Fruit fly (Drosophila melanogaster) whole organism, prepupa: ENCODE measurements around the gene gdl-ORF39.

Source experiments
- CG10631 ChIP-seq: fragments of 200-800 bp; sonication (Bioruptor generic); optimal IDR thresholded peaks from 2 replicates; lab custom pipeline; 2016; ENCODE audit warnings: missing biosample characterization, missing genetic modification characterization
- CG11294 ChIP-seq: fragments of 200-800 bp; sonication (Bioruptor generic); IDR thresholded peaks from 2 replicates; pipeline ENCODE4 v1.3.6; 2022; ENCODE audit warnings: missing biosample characterization, missing genetic modification characterization
- CG11762 ChIP-seq: fragments of 200-800 bp; sonication (Bioruptor generic); optimal IDR thresholded peaks from 3 replicates; lab custom pipeline; 2016; ENCODE audit warnings: missing biosample characterization, missing genetic modification characterization; ENCODE audit not compliant: insufficient read depth
- CG15336 ChIP-seq: fragments of 200-800 bp; sonication (Bioruptor generic); IDR thresholded peaks from 2 replicates; pipeline ENCODE4 v1.3.6; 2022; ENCODE audit warnings: missing biosample characterization, missing genetic modification characterization
- CG3032 ChIP-seq: fragments of 200-800 bp; optimal IDR thresholded peaks from 2 replicates; lab custom pipeline; 2019; ENCODE audit warnings: missing biosample characterization, mild to moderate bottlenecking, missing genetic modification characterization, moderate library complexity
- CG31627 ChIP-seq: fragments of 200-800 bp; sonication (Bioruptor generic); optimal IDR thresholded peaks from 3 replicates; lab custom pipeline; 2016; ENCODE audit warnings: missing biosample characterization, missing genetic modification characterization
- CG34406 ChIP-seq: fragments of 200-800 bp; sonication (Bioruptor generic); optimal IDR thresholded peaks from 3 replicates; lab custom pipeline; 2016; ENCODE audit warnings: missing biosample characterization, missing genetic modification characterization
- CG3919 ChIP-seq: fragments of 200-800 bp; sonication (Bioruptor generic); optimal IDR thresholded peaks from 3 replicates; lab custom pipeline; 2016; ENCODE audit warnings: missing biosample characterization, missing genetic modification characterization
- CG6808 ChIP-seq: fragments of 200-800 bp; sonication (Bioruptor generic); optimal IDR thresholded peaks from 3 replicates; lab custom pipeline; 2017; ENCODE audit warnings: missing biosample characterization, missing genetic modification characterization, mild to moderate bottlenecking, moderate library complexity, missing genetic modification reagents
- CG8119 ChIP-seq: fragments of 200-800 bp; sonication (Bioruptor generic); IDR thresholded peaks from 3 replicates; pipeline ENCODE4 v1.3.6; 2022; ENCODE audit warnings: missing biosample characterization, missing genetic modification characterization
- CG9139 ChIP-seq: fragments of 200-800 bp; sonication (Bioruptor generic); optimal IDR thresholded peaks from 3 replicates; lab custom pipeline; 2017; ENCODE audit warnings: missing biosample characterization, mild to moderate bottlenecking, missing genetic modification characterization
- Eip93F ChIP-seq: fragments of 200-800 bp; sonication (Bioruptor generic); optimal IDR thresholded peaks from 2 replicates; lab custom pipeline; 2016; ENCODE audit warnings: missing biosample characterization, mild to moderate bottlenecking, missing genetic modification characterization
- Ets21C ChIP-seq: fragments of 200-800 bp; sonication (Bioruptor generic); optimal IDR thresholded peaks from 3 replicates; lab custom pipeline; 2016; ENCODE audit warnings: missing biosample characterization, missing genetic modification characterization
- Gug ChIP-seq: fragments of 200-800 bp; sonication (Bioruptor generic); IDR thresholded peaks from 2 replicates; pipeline ENCODE4 v1.3.6; 2022; ENCODE audit warnings: missing biosample characterization, missing genetic modification characterization
- Hr38 ChIP-seq: sonication (Bioruptor generic); optimal IDR thresholded peaks from 2 replicates; lab custom pipeline; 2016; ENCODE audit warnings: missing biosample characterization, missing genetic modification characterization
- Hr4 ChIP-seq: fragments of 200-800 bp; sonication (Bioruptor generic); optimal IDR thresholded peaks from 3 replicates; lab custom pipeline; 2016; ENCODE audit warnings: missing biosample characterization, missing genetic modification characterization
- Lpt ChIP-seq: fragments of 200-800 bp; sonication (Bioruptor generic); optimal IDR thresholded peaks from 3 replicates; lab custom pipeline; 2016; ENCODE audit warnings: missing biosample characterization, missing genetic modification characterization
- Met ChIP-seq: fragments of 200-800 bp; sonication (Bioruptor generic); optimal IDR thresholded peaks from 3 replicates; lab custom pipeline; 2016; ENCODE audit warnings: missing biosample characterization, missing genetic modification characterization
- OdsH ChIP-seq: fragments of 200-800 bp; sonication (Bioruptor generic); optimal IDR thresholded peaks from 3 replicates; lab custom pipeline; 2016; ENCODE audit warnings: missing biosample characterization, missing genetic modification characterization
- Smox ChIP-seq: fragments of 200-800 bp; sonication (Bioruptor generic); optimal IDR thresholded peaks from 3 replicates; lab custom pipeline; 2016; ENCODE audit warnings: missing biosample characterization, missing genetic modification characterization
- Sox102F ChIP-seq: fragments of 200-800 bp; sonication (Bioruptor generic); optimal IDR thresholded peaks from 2 replicates; lab custom pipeline; 2016; ENCODE audit warnings: missing biosample characterization, mild to moderate bottlenecking, missing genetic modification characterization
- Sox15 ChIP-seq: fragments of 200-800 bp; sonication (Bioruptor generic); optimal IDR thresholded peaks from 3 replicates; lab custom pipeline; 2016; ENCODE audit warnings: missing biosample characterization, missing genetic modification characterization
- achi ChIP-seq: fragments of 200-800 bp; sonication (Bioruptor generic); optimal IDR thresholded peaks from 3 replicates; lab custom pipeline; 2016; ENCODE audit warnings: missing biosample characterization, missing genetic modification characterization
- acj6 ChIP-seq: fragments of 200-800 bp; sonication (Bioruptor generic); optimal IDR thresholded peaks from 3 replicates; lab custom pipeline; 2016; ENCODE audit warnings: missing biosample characterization, missing genetic modification characterization
- eg ChIP-seq: fragments of 200-800 bp; sonication (Bioruptor generic); IDR thresholded peaks from 3 replicates; pipeline ENCODE4 v1.3.6; 2022; ENCODE audit warnings: missing biosample characterization, missing genetic modification characterization
- esn ChIP-seq: fragments of 200-800 bp; sonication (Bioruptor generic); optimal IDR thresholded peaks from 2 replicates; lab custom pipeline; 2016; ENCODE audit warnings: missing biosample characterization, mild to moderate bottlenecking, missing genetic modification characterization, moderate library complexity
- fd59A ChIP-seq: fragments of 200-800 bp; sonication (Bioruptor generic); optimal IDR thresholded peaks from 2 replicates; lab custom pipeline; 2017; ENCODE audit warnings: missing biosample characterization, mild to moderate bottlenecking, missing genetic modification characterization, missing genetic modification reagents
- fkh ChIP-seq: fragments of 200-800 bp; sonication (Bioruptor generic); optimal IDR thresholded peaks from 3 replicates; lab custom pipeline; 2017; ENCODE audit warnings: missing biosample characterization, mild to moderate bottlenecking, missing genetic modification characterization, moderate library complexity
- lz ChIP-seq: fragments of 200-800 bp; sonication (Bioruptor generic); optimal IDR thresholded peaks from 3 replicates; lab custom pipeline; 2016; ENCODE audit warnings: missing biosample characterization, missing genetic modification characterization
- salr ChIP-seq, 2 experiments: fragments of 200-800 bp; sonication (Bioruptor generic); optimal IDR thresholded peaks; 3 replicates each; lab custom pipeline; 2016 to 2018; ENCODE audit warnings: missing biosample characterization in 2 of 2, missing genetic modification characterization in 2 of 2, mild to moderate bottlenecking in 1 of 2
- spab ChIP-seq: fragments of 200-800 bp; sonication (Bioruptor generic); optimal IDR thresholded peaks from 2 replicates; lab custom pipeline; 2017; ENCODE audit warnings: missing biosample characterization, mild to moderate bottlenecking, missing genetic modification characterization, missing genetic modification reagents
- ss ChIP-seq, 2 experiments: fragments of 200-800 bp; sonication (Bioruptor generic); optimal IDR thresholded peaks; 2 replicates in 1 of 2; 3 replicates in 1 of 2; lab custom pipeline; 2017 to 2018; ENCODE audit warnings: mild to moderate bottlenecking in 2 of 2, missing biosample characterization in 2 of 2, missing genetic modification characterization in 2 of 2, moderate library complexity in 1 of 2
- svp ChIP-seq: fragments of 200-800 bp; sonication (Bioruptor generic); peaks from one replicate; lab custom pipeline; 2016; ENCODE audit warnings: missing biosample characterization, missing genetic modification characterization
- topi ChIP-seq: fragments of 200-800 bp; sonication (Bioruptor generic); optimal IDR thresholded peaks from 3 replicates; lab custom pipeline; 2016; ENCODE audit warnings: missing biosample characterization, missing genetic modification characterization
- vri ChIP-seq: fragments of 200-800 bp; sonication (Bioruptor generic); optimal IDR thresholded peaks from 3 replicates; lab custom pipeline; 2016; ENCODE audit warnings: missing biosample characterization, mild to moderate bottlenecking, missing genetic modification characterization

gdl-ORF39 gene

dm6 chr3L:15519920-15520319 lies 10.7 kb downstream of the gdl-ORF39 start:
- TF ChIP-seq CG11762 (GFP tag; lab: Kevin White, UChicago) (no peak), CG11294 (GFP tag; lab: Robert Waterston, UW) (no peak), CG6808 (GFP tag; lab: Kevin White, UChicago) (no peak), OdsH (GFP tag; lab: Kevin White, UChicago) (no peak), Sox15 (GFP tag; lab: Kevin White, UChicago) (no peak), Hr4 (no peak), salr (GFP tag; optimal IDR thresholded peaks at IDR 0.05; lab: Kevin White, UChicago) (no peak), CG3919 (GFP tag; lab: Kevin White, UChicago) (no peak), Hr38 (no peak), Lpt (GFP tag; lab: Kevin White, UChicago) (no peak), CG34406 (GFP tag; lab: Kevin White, UChicago) (no peak), svp (GFP tag; lab: Kevin White, UChicago) (no peak), Eip93F (no peak), CG8119 (no peak), CG9139 (no peak), Sox102F (GFP tag; lab: Kevin White, UChicago) (no peak)
- TF ChIP-seq, all 60 proteins: peak for 0

dm6 chr3L:15520320-15520719 lies 11.1 kb downstream of the gdl-ORF39 start, which contains the start of gene yellow-k:
Gene yellow-k (plus strand): TSS chr3L:15520620.
- no peak for TF ChIP-seq acj6
- TF ChIP-seq CG3032 (tag; lab: Kevin White, UChicago): no peak
- no peak for TF ChIP-seq CG15336
- no peak for TF ChIP-seq fd59A (GFP tag; lab: Kevin White, UChicago)
- TF ChIP-seq svp (GFP tag; lab: Kevin White, UChicago): no peak

dm6 chr3L:15523806-15524346 lies 14.6 kb downstream of the gdl-ORF39 start, which contains the start of gene CG7945:
Gene CG7945 (minus strand): TSS chr3L:15524137.
- TF ChIP-seq ss (GFP tag; optimal IDR thresholded peaks at IDR 0.05; lab: Kevin White, UChicago): no peak
- peak; percentile 7 for TF ChIP-seq Eip93F
- TF ChIP-seq fkh (GFP tag; lab: Kevin White, UChicago): peak; percentile 3
- peak; percentile 24 for TF ChIP-seq vri (GFP tag; lab: Kevin White, UChicago)
- TF ChIP-seq, all 60 proteins: peak for 3

- TF ChIP-seq CG9139 (no peak), lz (GFP tag; lab: Kevin White, UChicago) (no peak), Lpt (GFP tag; lab: Kevin White, UChicago) (no peak), CG31627 (GFP tag; lab: Kevin White, UChicago) (no peak), CG10631 (GFP tag; lab: Kevin White, UChicago) (no peak), eg (GFP tag; lab: Robert Waterston, UW) (no peak), Gug (GFP tag; lab: Robert Waterston, UW) (no peak), spab (GFP tag; lab: Kevin White, UChicago) (no peak), achi (no peak)
- TF ChIP-seq, all 60 proteins: peak for 0
Measured at dm6 chr3L:15525153-15525552, 15.9 kb downstream of the gdl-ORF39 start, which contains the start of gene CG33986. Gene CG33986 (minus strand): TSS chr3L:15525253.

- TF ChIP-seq Hr4 (no peak), topi (no peak), Smox (GFP tag; lab: Kevin White, UChicago) (no peak), Ets21C (GFP tag; lab: Kevin White, UChicago) (no peak), Eip93F (no peak), Lpt (GFP tag; lab: Kevin White, UChicago) (no peak), CG34406 (GFP tag; lab: Kevin White, UChicago) (no peak), CG8119 (no peak), esn (GFP tag; lab: Kevin White, UChicago) (no peak), CG6808 (GFP tag; lab: Kevin White, UChicago) (no peak), CG11762 (GFP tag; lab: Kevin White, UChicago) (no peak), lz (GFP tag; lab: Kevin White, UChicago) (no peak), Met (GFP tag; lab: Kevin White, UChicago) (no peak), CG15336 (no peak)
Measured at dm6 chr3L:15526712-15527111, 17.5 kb downstream of the gdl-ORF39 start, which contains the start of gene CG33985. Gene CG33985 (minus strand): TSS chr3L:15526812.
